Worm (Caenorhabditis elegans) whole organism, L1 larva: ENCODE data around the gene F23D12.11.

Experiments
- egl-27 ChIP-seq, 2 experiments: fragments of 150-350 bp in 1 of 2; sonication (generic microtip); optimal IDR thresholded peaks; 3 replicates each; lab custom pipeline; 2017 to 2018; ENCODE audit warnings: missing biosample characterization in 2 of 2, missing genetic modification characterization in 2 of 2, missing genetic modification reagents in 2 of 2
- fkh-10 ChIP-seq: sonication (generic microtip); optimal IDR thresholded peaks from 2 replicates; lab custom pipeline; 2017; ENCODE audit warnings: missing biosample characterization, missing genetic modification reagents, missing genetic modification characterization
- jun-1 ChIP-seq: fragments of 150-350 bp; optimal IDR thresholded peaks from 2 replicates; lab custom pipeline; 2014; ENCODE audit warnings: missing biosample characterization, missing genetic modification reagents, missing genetic modification characterization
- skn-1 ChIP-seq: fragments of 150-350 bp; optimal IDR thresholded peaks from 2 replicates; lab custom pipeline; 2014; ENCODE audit warnings: missing biosample characterization, missing genetic modification characterization
- snpc-4 ChIP-seq: fragments of 150-350 bp; optimal IDR thresholded peaks from 2 replicates; lab custom pipeline; 2014; ENCODE audit warnings: missing biosample characterization, missing genetic modification characterization
- sox-4 ChIP-seq: sonication (generic microtip); optimal IDR thresholded peaks from 2 replicates; lab custom pipeline; 2016; ENCODE audit warnings: missing genetic modification characterization, missing compliant biosample characterization
- tbx-2 ChIP-seq: sonication (generic microtip); optimal IDR thresholded peaks from 2 replicates; lab custom pipeline; 2016; ENCODE audit warnings: missing genetic modification characterization, missing compliant biosample characterization
- unc-130 ChIP-seq: fragments of 150-350 bp; optimal IDR thresholded peaks from 2 replicates; lab custom pipeline; 2017; ENCODE audit warnings: missing biosample characterization, missing genetic modification characterization, inconsistent platforms
- unc-30 ChIP-seq: sonication (generic microtip); optimal IDR thresholded peaks from 2 replicates; lab custom pipeline; 2017; ENCODE audit warnings: missing biosample characterization, missing genetic modification characterization

ce11 chrX:14421529-14421982 is 3.0 kb downstream of the F23D12.11 start, which contains the start of gene F23D12.2:
- TF ChIP-seq jun-1 (tag; lab: Kevin White, UChicago) (no peak), tbx-2 (tag; lab: Kevin White, UChicago) (no peak), skn-1 (tag; lab: Kevin White, UChicago) (no peak), unc-130 (tag; lab: Kevin White, UChicago) (no peak), egl-27 (tag; optimal IDR thresholded peaks at IDR 0.05; lab: Kevin White, UChicago) (no peak), sox-4 (tag; lab: Kevin White, UChicago) (no peak), unc-30 (tag; lab: Kevin White, UChicago) (no peak), fkh-10 (no peak), snpc-4 (tag; lab: Kevin White, UChicago) (no peak)
